Fruit fly (Drosophila melanogaster): ENCODE results near the gene CG10237.

CG10237 gene

DNA sequence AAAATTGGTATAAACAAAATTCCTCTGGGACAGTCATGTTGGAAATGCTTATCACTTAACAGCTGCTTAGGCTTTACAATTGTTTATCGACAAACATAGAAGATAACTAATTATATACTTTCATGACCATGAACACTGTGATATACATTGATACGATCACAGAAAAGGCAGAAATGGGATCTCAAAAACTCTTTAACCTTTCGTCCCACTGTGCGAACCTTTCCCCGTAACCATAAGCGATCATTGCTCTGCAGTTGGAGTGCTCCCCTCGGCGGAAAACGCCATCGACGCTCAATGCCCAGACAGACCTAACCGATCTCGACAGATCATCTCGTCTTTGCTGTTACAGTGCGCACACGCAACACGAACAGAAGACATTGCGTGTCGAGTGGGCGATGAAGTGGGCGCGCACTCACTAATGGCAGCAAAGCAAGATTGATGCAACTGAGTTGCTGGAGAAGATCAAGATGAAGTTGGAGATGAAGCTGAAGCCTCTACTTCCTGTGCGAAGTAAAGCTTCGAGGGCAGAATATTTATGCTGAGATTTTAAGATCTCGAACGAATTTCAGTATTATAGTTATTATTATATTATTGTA lies 18.1 kb downstream of the CG10237 start:
- TF ChIP-seq psq (optimal IDR thresholded peaks at IDR 0.05): no peak
- TF ChIP-seq CG8478 (optimal IDR thresholded peaks at IDR 0.05): no peak
- no peak for TF ChIP-seq pan (optimal IDR thresholded peaks at IDR 0.05)
- no peak for TF ChIP-seq Dll (optimal IDR thresholded peaks at IDR 0.05)
- TF ChIP-seq EcR (GFP tag; optimal IDR thresholded peaks at IDR 0.05): no peak
- no peak for TF ChIP-seq usp (GFP tag; optimal IDR thresholded peaks at IDR 0.05)

dm6 chr2L:19423467-19424122 lies 18.9 kb downstream of the CG10237 start, which contains the start of the genes Alp12 and CG13085:
Alp12 (plus strand) TSS chr2L:19424050.
CG13085 (plus strand) TSS chr2L:19424050.
- no peak for TF ChIP-seq pan (optimal IDR thresholded peaks at IDR 0.05)

- TF ChIP-seq psq (optimal IDR thresholded peaks at IDR 0.05): no peak
- no peak for TF ChIP-seq EcR (GFP tag; optimal IDR thresholded peaks at IDR 0.05)
These were observed 19.9 kb downstream of the CG10237 start for dm6 chr2L:19422642-19423041.

dm6 chr2L:19421573-19421972 lies 21.0 kb downstream of the CG10237 start:
- TF ChIP-seq pan (optimal IDR thresholded peaks at IDR 0.05) (no peak), Dll (optimal IDR thresholded peaks at IDR 0.05) (no peak), usp (GFP tag; optimal IDR thresholded peaks at IDR 0.05) (no peak), CG8478 (optimal IDR thresholded peaks at IDR 0.05) (no peak), psq (optimal IDR thresholded peaks at IDR 0.05) (no peak), EcR (GFP tag; optimal IDR thresholded peaks at IDR 0.05) (no peak)

- TF ChIP-seq usp (GFP tag; optimal IDR thresholded peaks at IDR 0.05) (no peak), pan (optimal IDR thresholded peaks at IDR 0.05) (no peak), EcR (GFP tag; optimal IDR thresholded peaks at IDR 0.05) (no peak), Dll (optimal IDR thresholded peaks at IDR 0.05) (no peak), CG8478 (optimal IDR thresholded peaks at IDR 0.05) (no peak), psq (optimal IDR thresholded peaks at IDR 0.05) (no peak)
These were observed 23.7 kb downstream of the CG10237 start, which contains the start of gene lectin-37Db for dm6 chr2L:19418872-19419271. lectin-37Db (plus strand) TSS chr2L:19419075.

dm6 chr2L:19418017-19418416 lies 24.5 kb downstream of the CG10237 start, which contains the start of gene lectin-37Da:
lectin-37Da (plus strand) TSS chr2L:19418317.
- TF ChIP-seq psq (optimal IDR thresholded peaks at IDR 0.05): no peak
- TF ChIP-seq CG8478 (optimal IDR thresholded peaks at IDR 0.05): no peak
- TF ChIP-seq pan (optimal IDR thresholded peaks at IDR 0.05): no peak
- no peak for TF ChIP-seq usp (GFP tag; optimal IDR thresholded peaks at IDR 0.05)
- TF ChIP-seq Dll (optimal IDR thresholded peaks at IDR 0.05): no peak
- no peak for TF ChIP-seq EcR (GFP tag; optimal IDR thresholded peaks at IDR 0.05)

DNA sequence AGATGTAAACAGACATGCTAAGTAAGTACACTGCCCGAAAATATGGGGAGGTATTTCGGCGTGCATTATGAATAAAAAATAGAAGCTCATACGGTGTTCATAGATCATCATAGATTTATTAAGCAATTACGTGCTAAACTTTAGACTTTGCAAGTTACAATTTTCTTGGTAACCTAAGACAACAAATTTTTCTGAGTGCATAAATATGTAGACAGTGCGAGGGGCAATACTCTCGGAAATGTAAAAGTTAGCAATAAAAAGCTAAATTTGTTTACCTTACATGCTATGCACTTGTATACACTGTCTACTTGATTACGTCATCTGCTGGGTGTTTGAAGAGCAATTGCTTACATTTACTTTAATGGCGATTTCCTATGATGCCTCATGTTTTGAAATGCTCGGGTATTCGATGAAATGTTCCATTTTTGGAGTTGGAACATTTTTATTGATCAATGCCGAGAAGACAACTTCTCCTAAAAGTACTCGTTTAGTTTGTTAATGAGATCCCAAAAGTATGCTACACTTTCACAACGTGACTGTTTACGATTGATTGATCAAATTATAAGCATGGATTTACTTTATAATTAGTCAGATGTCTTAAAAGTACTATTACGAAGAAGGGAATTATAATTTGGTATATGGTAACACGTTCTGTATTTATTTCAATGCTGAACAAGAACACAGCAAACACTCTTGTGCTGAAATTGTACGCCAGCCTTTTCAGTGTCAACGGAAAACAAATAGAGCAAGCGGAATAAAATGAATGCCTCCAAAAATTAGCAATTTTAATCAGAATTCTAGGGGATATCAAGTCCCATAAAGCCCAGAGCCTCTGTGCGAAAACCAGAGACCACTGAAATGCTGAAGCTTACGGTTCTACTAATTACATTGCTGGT lies 25.7 kb downstream of the CG10237 start, which contains the start of gene Lectin-galC1:
Lectin-galC1 (plus strand) TSS at position 846 of the 896 bp plus-strand sequence.
- TF ChIP-seq EcR (GFP tag; optimal IDR thresholded peaks at IDR 0.05) (no peak), pan (optimal IDR thresholded peaks at IDR 0.05) (no peak)

DNA sequence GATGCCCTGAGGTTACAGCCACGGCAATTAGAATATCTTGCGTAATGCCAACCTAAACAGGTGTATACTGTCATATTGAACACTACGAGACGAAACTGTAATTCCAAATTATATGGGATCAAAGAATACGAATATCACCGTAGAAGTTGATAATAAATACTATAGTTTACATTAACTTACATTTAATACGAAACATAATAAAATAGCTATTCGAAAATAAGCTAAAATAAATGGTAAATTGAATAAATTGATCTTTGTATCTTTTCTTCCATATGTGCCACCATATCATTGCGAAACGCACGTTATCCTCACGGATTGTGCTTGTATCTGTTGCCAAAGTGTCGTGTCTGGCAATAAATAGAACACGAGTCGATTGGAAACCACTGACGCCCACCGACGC lies 26.7 kb downstream of the CG10237 start:
- TF ChIP-seq EcR (GFP tag; optimal IDR thresholded peaks at IDR 0.05) (no peak), pan (optimal IDR thresholded peaks at IDR 0.05) (no peak), Dll (optimal IDR thresholded peaks at IDR 0.05) (no peak), psq (optimal IDR thresholded peaks at IDR 0.05) (no peak), CG8478 (optimal IDR thresholded peaks at IDR 0.05) (no peak), usp (GFP tag; optimal IDR thresholded peaks at IDR 0.05) (no peak)

DNA sequence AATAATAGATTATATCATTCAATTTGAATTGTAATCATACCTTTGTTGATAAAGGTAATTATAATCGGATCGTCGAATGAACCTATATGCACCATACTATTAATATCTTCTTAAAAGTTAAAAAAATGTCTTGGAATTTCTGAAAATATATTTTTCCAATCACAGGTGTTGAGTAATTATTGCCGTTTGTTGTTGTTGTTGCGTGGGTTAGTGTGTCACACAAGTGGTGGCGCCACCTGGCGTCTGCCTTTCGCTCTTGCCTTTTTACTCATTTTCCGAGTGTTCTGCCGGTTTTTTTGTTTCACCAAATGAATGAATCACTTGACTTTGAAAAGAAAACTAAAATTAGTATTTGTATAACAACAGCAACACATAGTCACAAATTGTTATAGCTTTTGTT lies 27.4 kb downstream of the CG10237 start:
- TF ChIP-seq pan (optimal IDR thresholded peaks at IDR 0.05) (no peak), EcR (GFP tag; optimal IDR thresholded peaks at IDR 0.05) (no peak), usp (GFP tag; optimal IDR thresholded peaks at IDR 0.05) (no peak)

dm6 chr2L:19414233-19414749 lies 28.2 kb downstream of the CG10237 start:
- TF ChIP-seq psq (optimal IDR thresholded peaks at IDR 0.05): no peak
- no peak for TF ChIP-seq EcR (GFP tag; optimal IDR thresholded peaks at IDR 0.05)
- TF ChIP-seq pan (optimal IDR thresholded peaks at IDR 0.05): no peak
- no peak for TF ChIP-seq usp (GFP tag; optimal IDR thresholded peaks at IDR 0.05)
- TF ChIP-seq CG8478 (optimal IDR thresholded peaks at IDR 0.05): no peak
- no peak for TF ChIP-seq Dll (optimal IDR thresholded peaks at IDR 0.05)

DNA sequence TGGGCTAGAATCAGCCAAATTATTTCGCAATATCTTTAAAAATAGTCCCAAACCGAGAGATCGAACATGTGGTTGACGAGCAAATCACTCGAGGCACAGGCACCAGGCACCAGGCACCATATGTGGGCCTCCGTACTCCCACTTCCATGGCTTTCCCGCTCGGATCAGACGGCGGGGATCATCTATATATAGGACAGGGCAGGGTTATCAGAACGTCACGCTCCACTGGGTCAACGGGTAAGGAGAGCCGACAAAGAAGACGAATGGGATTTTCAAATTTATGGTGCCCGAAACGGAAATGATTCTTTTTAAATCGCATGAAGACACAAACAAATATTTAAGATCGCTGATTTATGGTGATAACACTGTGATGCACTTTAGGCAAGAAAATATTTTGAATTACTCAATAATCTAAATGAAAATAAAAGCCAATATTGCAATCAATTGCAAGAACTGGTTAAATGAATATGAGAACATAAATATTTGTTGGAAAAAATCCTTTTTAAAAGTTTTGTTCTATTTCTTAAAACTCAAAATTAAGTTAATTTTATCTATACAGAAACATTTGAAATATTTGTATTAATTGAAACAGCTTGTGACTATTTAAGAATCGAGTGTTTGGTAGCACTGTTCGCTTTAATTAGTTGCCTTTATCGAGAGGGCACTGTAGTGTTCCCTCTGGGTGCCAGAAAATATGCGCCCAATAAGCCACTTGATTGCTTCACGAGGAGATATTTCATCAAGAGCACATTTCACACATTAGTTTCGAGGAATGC lies 29.2 kb downstream of the CG10237 start:
- TF ChIP-seq pan (optimal IDR thresholded peaks at IDR 0.05): no peak
- no peak for TF ChIP-seq CG8478 (optimal IDR thresholded peaks at IDR 0.05)
- TF ChIP-seq EcR (GFP tag; optimal IDR thresholded peaks at IDR 0.05): no peak
- no peak for TF ChIP-seq usp (GFP tag; optimal IDR thresholded peaks at IDR 0.05)
- TF ChIP-seq psq (optimal IDR thresholded peaks at IDR 0.05): no peak
- no peak for TF ChIP-seq Dll (optimal IDR thresholded peaks at IDR 0.05)
